Worm (Caenorhabditis elegans) whole organism, early embryonic: ENCODE measurements around the gene dnj-19.

Experiments used
- tra-4 ChIP-seq: sonication (generic microtip); optimal IDR thresholded peaks from 2 replicates; lab custom pipeline; 2017; ENCODE audit warnings: missing genetic modification characterization, missing compliant biosample characterization

dnj-19 gene

DNA sequence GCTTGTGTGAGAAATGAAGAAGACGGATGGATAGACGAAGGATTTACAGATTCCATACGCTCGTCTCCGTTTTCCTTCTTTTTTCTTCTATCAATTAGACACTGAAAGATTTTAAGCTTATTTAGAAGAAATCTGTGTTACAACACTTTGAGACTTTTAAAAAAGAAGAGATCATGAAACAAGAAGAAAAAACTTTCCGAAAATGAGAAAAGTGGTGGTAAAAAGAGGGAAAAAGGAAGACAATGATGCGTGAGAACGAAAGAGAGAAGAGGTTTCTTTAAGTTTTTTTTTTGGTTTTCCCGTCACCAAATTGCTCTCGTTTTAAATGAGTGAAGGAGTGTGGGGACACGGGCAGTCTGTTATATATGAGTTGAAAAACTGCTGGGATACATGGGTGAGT lies 51.0 kb downstream of the dnj-19 start, which contains the start of gene glc-3:
glc-3 (minus strand) TSS at position 101 of the 400 bp plus-strand sequence.
- no peak for TF ChIP-seq tra-4 (tag; lab: Kevin White, UChicago)
